Worm (Caenorhabditis elegans): ENCODE measurements around the gene C25E10.10.

The C25E10.10 gene

DNA sequence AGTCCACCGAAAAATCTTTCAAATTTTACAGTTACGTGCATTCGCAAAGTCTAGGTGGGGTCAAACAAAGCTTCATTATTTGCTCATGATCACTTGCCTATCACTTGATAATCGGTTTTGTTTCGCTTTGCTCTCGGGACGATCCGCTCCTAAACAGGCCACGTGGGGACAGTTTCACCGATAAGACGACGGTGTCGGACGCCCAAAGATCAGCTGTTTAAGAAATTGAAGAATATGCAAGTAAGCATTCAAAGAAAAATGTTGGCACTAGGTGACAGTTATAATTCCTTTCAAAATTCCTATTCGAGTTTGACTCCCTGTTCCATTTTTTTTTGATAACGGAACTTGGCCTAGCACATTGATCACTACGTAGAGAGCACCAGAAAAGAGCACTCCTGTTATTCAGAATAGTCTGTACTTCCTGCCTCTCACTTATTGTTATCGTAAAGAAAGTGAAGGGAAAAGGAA lies 23.8 kb upstream of the C25E10.10 start:
- TF ChIP-seq lin-39 (tag; optimal IDR thresholded peaks at IDR 0.05) (no peak), nhr-10 (tag; optimal IDR thresholded peaks at IDR 0.05) (no peak), nhr-11 (tag; optimal IDR thresholded peaks at IDR 0.05) (no peak), snpc-4 (tag; optimal IDR thresholded peaks at IDR 0.05) (no peak), sma-3 (GFP tag; optimal IDR thresholded peaks at IDR 0.05) (no peak), elt-1 (tag; optimal IDR thresholded peaks at IDR 0.05) (no peak), ama-1 (optimal IDR thresholded peaks at IDR 0.05) (no peak), crh-2 (tag; optimal IDR thresholded peaks at IDR 0.05) (peak; percentile 51), mbf-1 (tag; optimal IDR thresholded peaks at IDR 0.05) (no peak), ceh-16 (tag; optimal IDR thresholded peaks at IDR 0.05) (no peak), zag-1 (tag; optimal IDR thresholded peaks at IDR 0.05) (no peak), dmd-4 (tag; optimal IDR thresholded peaks at IDR 0.05) (no peak), lin-13 (GFP tag; optimal IDR thresholded peaks at IDR 0.05) (no peak), nhr-129 (tag; optimal IDR thresholded peaks at IDR 0.05) (peak; percentile 53), sma-9 (GFP tag; optimal IDR thresholded peaks at IDR 0.05) (peak; percentile 88), sma-9 (tag; optimal IDR thresholded peaks at IDR 0.05) (no peak), blmp-1 (tag; optimal IDR thresholded peaks at IDR 0.05; ENCODE audit: insufficient read depth) (no peak), ztf-1 (GFP tag; conservative IDR thresholded peaks at IDR 0.05) (no peak), F13H6.1 (tag; optimal IDR thresholded peaks at IDR 0.05) (peak; percentile 79), lsy-2 (tag; optimal IDR thresholded peaks at IDR 0.05) (no peak), nhr-237 (tag; optimal IDR thresholded peaks at IDR 0.05) (no peak), mab-5 (tag; optimal IDR thresholded peaks at IDR 0.05) (no peak), unc-62 (GFP tag; optimal IDR thresholded peaks at IDR 0.05) (no peak), egl-27 (tag; optimal IDR thresholded peaks at IDR 0.05) (no peak), Y55F3AM.14 (GFP tag; optimal IDR thresholded peaks at IDR 0.05) (no peak), sem-4 (tag; optimal IDR thresholded peaks at IDR 0.05) (no peak), unc-39 (tag; optimal IDR thresholded peaks at IDR 0.05) (no peak), skn-1 (tag; optimal IDR thresholded peaks at IDR 0.05) (no peak), C34F6.9 (tag; optimal IDR thresholded peaks at IDR 0.05) (no peak), nhr-23 (tag; optimal IDR thresholded peaks at IDR 0.05) (no peak), aly-2 (tag; optimal IDR thresholded peaks at IDR 0.05) (no peak), alr-1 (tag; optimal IDR thresholded peaks at IDR 0.05) (no peak), ZK546.5 (tag; optimal IDR thresholded peaks at IDR 0.05) (no peak), gmeb-1 (tag; optimal IDR thresholded peaks at IDR 0.05) (peak; percentile 39), ztf-4 (tag; optimal IDR thresholded peaks at IDR 0.05) (no peak), mdl-1 (tag; optimal IDR thresholded peaks at IDR 0.05) (peak in 1 of 2 experiments; percentile 51), ztf-11 (tag; optimal IDR thresholded peaks at IDR 0.05) (no peak), R02D3.7 (tag; optimal IDR thresholded peaks at IDR 0.05) (no peak), nhr-6 (tag; optimal IDR thresholded peaks at IDR 0.05) (no peak), fos-1 (tag; optimal IDR thresholded peaks at IDR 0.05) (peak; percentile 72), nhr-25 (tag; optimal IDR thresholded peaks at IDR 0.05) (no peak), elt-3 (tag; optimal IDR thresholded peaks at IDR 0.05) (no peak), peb-1 (tag; optimal IDR thresholded peaks at IDR 0.05) (no peak), nhr-21 (tag; optimal IDR thresholded peaks at IDR 0.05) (no peak)

- TF ChIP-seq nhr-25 (tag; optimal IDR thresholded peaks at IDR 0.05) = peak; percentile 12
- no peak for TF ChIP-seq lin-13 (GFP tag; optimal IDR thresholded peaks at IDR 0.05)
- TF ChIP-seq F13H6.1 (tag; optimal IDR thresholded peaks at IDR 0.05) = peak; percentile 57
- peak; percentile 64 for TF ChIP-seq nhr-129 (tag; optimal IDR thresholded peaks at IDR 0.05)
- TF ChIP-seq sma-3 (GFP tag; optimal IDR thresholded peaks at IDR 0.05) = no peak
- TF ChIP-seq sma-9 (GFP tag; optimal IDR thresholded peaks at IDR 0.05) = peak; percentile 48
- TF ChIP-seq sma-9 (tag; optimal IDR thresholded peaks at IDR 0.05) = no peak
- TF ChIP-seq blmp-1 (tag; optimal IDR thresholded peaks at IDR 0.05; ENCODE audit: insufficient read depth) = peak; percentile 69
- TF ChIP-seq aly-2 (tag; optimal IDR thresholded peaks at IDR 0.05) = no peak
- no peak for TF ChIP-seq R02D3.7 (tag; optimal IDR thresholded peaks at IDR 0.05)
- TF ChIP-seq nhr-21 (tag; optimal IDR thresholded peaks at IDR 0.05) = peak; percentile 5
- TF ChIP-seq skn-1 (tag; optimal IDR thresholded peaks at IDR 0.05) = peak; percentile 42
- TF ChIP-seq fos-1 (tag; optimal IDR thresholded peaks at IDR 0.05) = peak; percentile 83
- peak; percentile 18 for TF ChIP-seq gmeb-1 (tag; optimal IDR thresholded peaks at IDR 0.05)
- TF ChIP-seq ztf-1 (GFP tag; conservative IDR thresholded peaks at IDR 0.05) = no peak
- TF ChIP-seq mdl-1 (tag; optimal IDR thresholded peaks at IDR 0.05) = peak in 1 of 2 experiments; percentile 10
- no peak for TF ChIP-seq alr-1 (tag; optimal IDR thresholded peaks at IDR 0.05)
- TF ChIP-seq egl-27 (tag; optimal IDR thresholded peaks at IDR 0.05) = peak; percentile 3
- TF ChIP-seq crh-2 (tag; optimal IDR thresholded peaks at IDR 0.05) = peak; percentile 9
Measured at ce11 chrV:9078815-9079525, 22.8 kb upstream of the C25E10.10 start.

Data from whole organism, L2 larva.